Worm (Caenorhabditis elegans) whole organism, young adult: ENCODE measurements around the gene E04F6.9.

Experiments
- B0019.2 ChIP-seq: fragments of 200-800 bp; sonication (Bioruptor generic); conservative IDR thresholded peaks from 2 replicates; pipeline ENCODE4 v1.3.6; 2022; ENCODE audit warnings: missing genetic modification reagents, missing genetic modification characterization, missing compliant biosample characterization
- B0336.3 ChIP-seq: fragments of 200-800 bp; sonication (Bioruptor generic); IDR thresholded peaks from 2 replicates; pipeline ENCODE4 v1.3.6; 2022; ENCODE audit warnings: missing genetic modification characterization, missing compliant biosample characterization
- C06A6.2 ChIP-seq: fragments of 200-800 bp; sonication (Bioruptor generic); conservative IDR thresholded peaks from 2 replicates; pipeline ENCODE4 v1.3.6; 2022; ENCODE audit warnings: missing genetic modification characterization, missing compliant biosample characterization
- D2030.7 ChIP-seq: fragments of 200-800 bp; sonication (Bioruptor generic); IDR thresholded peaks from 2 replicates; pipeline ENCODE4 v1.3.6; 2022; ENCODE audit warnings: missing genetic modification reagents, missing genetic modification characterization, missing compliant biosample characterization
- F22D6.2 ChIP-seq: sonication (generic microtip); optimal IDR thresholded peaks from 2 replicates; lab custom pipeline; 2016; ENCODE audit warnings: mild to moderate bottlenecking, missing genetic modification characterization, missing compliant biosample characterization
- F23B12.7 ChIP-seq: sonication (generic microtip); optimal IDR thresholded peaks from 2 replicates; lab custom pipeline; 2017; ENCODE audit warnings: missing genetic modification characterization, mild to moderate bottlenecking, missing compliant biosample characterization, antibody characterized with exemption, moderate library complexity; ENCODE audit not compliant: insufficient read depth
- F37B4.10 ChIP-seq: fragments of 200-800 bp; sonication (Bioruptor generic); IDR thresholded peaks from 2 replicates; pipeline ENCODE4 v1.3.6; 2022; ENCODE audit warnings: missing genetic modification characterization, missing compliant biosample characterization
- F57C9.4 ChIP-seq: sonication (generic microtip); optimal IDR thresholded peaks from 2 replicates; lab custom pipeline; 2017; ENCODE audit warnings: mild to moderate bottlenecking, missing genetic modification characterization, missing compliant biosample characterization
- K11D2.4 ChIP-seq: fragments of 200-800 bp; sonication (Bioruptor generic); IDR thresholded peaks from 2 replicates; pipeline ENCODE4 v1.3.6; 2022; ENCODE audit warnings: missing genetic modification reagents, missing genetic modification characterization, missing compliant biosample characterization
- Y95B8A.8 ChIP-seq: fragments of 200-800 bp; sonication (Bioruptor generic); IDR thresholded peaks from 2 replicates; pipeline ENCODE4 v1.3.6; 2022; ENCODE audit warnings: missing genetic modification reagents, missing genetic modification characterization, missing compliant biosample characterization
- ZK185.1 ChIP-seq: sonication (generic microtip); optimal IDR thresholded peaks from 2 replicates; lab custom pipeline; 2016; ENCODE audit warnings: mild to moderate bottlenecking, missing genetic modification characterization, missing compliant biosample characterization; ENCODE audit not compliant: poor library complexity, severe bottlenecking
- athp-1 ChIP-seq: sonication (generic microtip); optimal IDR thresholded peaks from 2 replicates; lab custom pipeline; 2017; ENCODE audit warnings: mild to moderate bottlenecking, missing genetic modification characterization, missing compliant biosample characterization
- attf-3 ChIP-seq: fragments of 200-800 bp; sonication (Bioruptor generic); conservative IDR thresholded peaks from 2 replicates; pipeline ENCODE4 v1.3.6; 2022; ENCODE audit warnings: missing genetic modification reagents, missing genetic modification characterization, missing compliant biosample characterization
- attf-5 ChIP-seq: fragments of 200-800 bp; sonication (Bioruptor generic); optimal IDR thresholded peaks from 2 replicates; lab custom pipeline; 2018; ENCODE audit warnings: mild to moderate bottlenecking, missing genetic modification characterization, missing compliant biosample characterization
- bed-1 ChIP-seq: fragments of 200-800 bp; sonication (Bioruptor generic); IDR thresholded peaks from 2 replicates; pipeline ENCODE4 v1.3.6; 2022; ENCODE audit warnings: missing genetic modification reagents, missing genetic modification characterization, missing compliant biosample characterization
- bed-2 ChIP-seq: fragments of 200-800 bp; sonication (Bioruptor generic); IDR thresholded peaks from 2 replicates; pipeline ENCODE4 v1.3.6; 2022; ENCODE audit warnings: missing genetic modification reagents, missing genetic modification characterization, missing compliant biosample characterization
- cebp-2 ChIP-seq: fragments of 200-800 bp; sonication (Bioruptor generic); IDR thresholded peaks from 2 replicates; pipeline ENCODE4 v1.3.6; 2022; ENCODE audit warnings: missing genetic modification characterization, missing compliant biosample characterization
- chd-7 ChIP-seq: sonication (generic microtip); optimal IDR thresholded peaks from 2 replicates; lab custom pipeline; 2016; ENCODE audit warnings: mild to moderate bottlenecking, missing genetic modification characterization, moderate library complexity, missing compliant biosample characterization
- dpff-1 ChIP-seq: sonication (generic microtip); optimal IDR thresholded peaks from 2 replicates; lab custom pipeline; 2017; ENCODE audit warnings: mild to moderate bottlenecking, missing genetic modification characterization, missing compliant biosample characterization
- efl-1 ChIP-seq: fragments of 150-350 bp; optimal IDR thresholded peaks from 2 replicates; lab custom pipeline; 2014; ENCODE audit warnings: missing biosample characterization, missing genetic modification reagents, missing genetic modification characterization
- egl-18 ChIP-seq: fragments of 200-800 bp; sonication (Bioruptor generic); IDR thresholded peaks from 2 replicates; pipeline ENCODE4 v1.3.6; 2022; ENCODE audit warnings: missing genetic modification reagents, missing genetic modification characterization, missing compliant biosample characterization
- ets-4 ChIP-seq: fragments of 200-800 bp; sonication (Bioruptor generic); optimal IDR thresholded peaks from 2 replicates; lab custom pipeline; 2018; ENCODE audit warnings: mild to moderate bottlenecking, missing genetic modification characterization, missing compliant biosample characterization
- hmg-1.2 ChIP-seq: fragments of 200-800 bp; sonication (Bioruptor generic); IDR thresholded peaks from 2 replicates; pipeline ENCODE4 v1.3.6; 2022; ENCODE audit warnings: missing genetic modification reagents, missing genetic modification characterization, missing compliant biosample characterization
- lag-1 ChIP-seq: fragments of 200-800 bp; sonication (Bioruptor generic); IDR thresholded peaks from 2 replicates; pipeline ENCODE4 v1.3.6; 2022; ENCODE audit warnings: missing genetic modification reagents, missing genetic modification characterization, missing compliant biosample characterization
- let-607 ChIP-seq, 2 experiments: fragments of 200-800 bp in 1 of 2; sonication (Bioruptor generic) in 1 of 2; sonication (generic microtip) in 1 of 2; optimal IDR thresholded peaks; 2 replicates each; lab custom pipeline; 2016 to 2018; ENCODE audit warnings: mild to moderate bottlenecking in 2 of 2, missing compliant biosample characterization in 2 of 2, missing genetic modification characterization in 2 of 2, moderate library complexity in 2 of 2, missing genotype in 1 of 2
- lin-40 ChIP-seq: sonication (generic microtip); optimal IDR thresholded peaks from 2 replicates; lab custom pipeline; 2016; ENCODE audit warnings: missing genetic modification characterization, mild to moderate bottlenecking, missing compliant biosample characterization, missing genotype, missing genetic modification reagents
- lsl-1 ChIP-seq: fragments of 200-800 bp; sonication (Bioruptor generic); optimal IDR thresholded peaks from 2 replicates; lab custom pipeline; 2018; ENCODE audit warnings: mild to moderate bottlenecking, missing genetic modification characterization, moderate library complexity, missing compliant biosample characterization
- mel-28 ChIP-seq: sonication (generic microtip); optimal IDR thresholded peaks from 2 replicates; lab custom pipeline; 2016; ENCODE audit warnings: borderline replicate concordance, mild to moderate bottlenecking, missing genetic modification characterization, missing compliant biosample characterization
- mes-4 ChIP-seq: sonication (generic microtip); optimal IDR thresholded peaks from 2 replicates; lab custom pipeline; 2016; ENCODE audit warnings: missing genotype, missing genetic modification characterization, missing compliant biosample characterization
- nfyb-1 ChIP-seq: fragments of 200-800 bp; sonication (Bioruptor generic); IDR thresholded peaks from 2 replicates; pipeline ENCODE4 v1.3.6; 2022; ENCODE audit warnings: missing genetic modification reagents, missing genetic modification characterization, missing compliant biosample characterization
- nhr-179 ChIP-seq: sonication (generic microtip); optimal IDR thresholded peaks from 2 replicates; lab custom pipeline; 2016; ENCODE audit warnings: mild to moderate bottlenecking, missing genetic modification characterization, missing compliant biosample characterization
- nhr-80 ChIP-seq: sonication (generic microtip); optimal IDR thresholded peaks from 2 replicates; lab custom pipeline; 2016; ENCODE audit warnings: missing genetic modification characterization, missing compliant biosample characterization
- pbrm-1 ChIP-seq: fragments of 200-800 bp; sonication (Bioruptor generic); IDR thresholded peaks from 2 replicates; pipeline ENCODE4 v1.3.6; 2022; ENCODE audit warnings: missing genetic modification reagents, missing genetic modification characterization, missing compliant biosample characterization
- pha-4 ChIP-seq: fragments of 150-350 bp; sonication (generic microtip); optimal IDR thresholded peaks from 2 replicates; lab custom pipeline; 2014; ENCODE audit warnings: missing biosample characterization, missing genetic modification reagents, missing genetic modification characterization
- rcor-1 ChIP-seq: fragments of 200-800 bp; sonication (Bioruptor generic); IDR thresholded peaks from 2 replicates; pipeline ENCODE4 v1.3.6; 2022; ENCODE audit warnings: missing genetic modification reagents, missing genetic modification characterization, missing compliant biosample characterization
- rpc-1 ChIP-seq, 2 experiments: fragments of 150-350 bp in 1 of 2; sonication (generic microtip) in 1 of 2; optimal IDR thresholded peaks; 2 replicates each; lab custom pipeline; 2014 to 2018; ENCODE audit warnings: missing biosample characterization in 1 of 2, missing genetic modification characterization in 1 of 2, missing genetic modification reagents in 1 of 2, missing genotype in 1 of 2
- snpc-1.1 ChIP-seq: sonication (generic microtip); optimal IDR thresholded peaks from 2 replicates; lab custom pipeline; 2017; ENCODE audit warnings: missing genetic modification characterization, mild to moderate bottlenecking, missing compliant biosample characterization, antibody characterized with exemption, moderate library complexity, missing genotype, missing genetic modification reagents; ENCODE audit not compliant: insufficient read depth
- snpc-4 ChIP-seq, 5 experiments: fragments of 150-350 bp in 1 of 5; sonication (generic microtip) in 4 of 5; optimal IDR thresholded peaks; 2 replicates each; lab custom pipeline; 2014 to 2018; ENCODE audit warnings: missing genetic modification characterization in 5 of 5, missing biosample characterization in 3 of 5, antibody characterized with exemption in 2 of 5, mild to moderate bottlenecking in 2 of 5, missing compliant biosample characterization in 2 of 5, missing genotype in 2 of 5, moderate library complexity in 2 of 5, missing genetic modification reagents in 1 of 5
- somi-1 ChIP-seq: fragments of 200-800 bp; sonication (Bioruptor generic); optimal IDR thresholded peaks from 2 replicates; lab custom pipeline; 2018; ENCODE audit warnings: mild to moderate bottlenecking, missing genetic modification characterization, missing compliant biosample characterization
- sptf-2 ChIP-seq: fragments of 200-800 bp; sonication (Bioruptor generic); optimal IDR thresholded peaks from 2 replicates; lab custom pipeline; 2018; ENCODE audit warnings: mild to moderate bottlenecking, missing genetic modification characterization, missing compliant biosample characterization
- unc-62 ChIP-seq: fragments of 150-350 bp; optimal IDR thresholded peaks from 2 replicates; lab custom pipeline; 2014; ENCODE audit warnings: missing biosample characterization, missing genetic modification reagents, missing genetic modification characterization
- xnd-1 ChIP-seq: sonication (generic microtip); optimal IDR thresholded peaks from 2 replicates; lab custom pipeline; 2016; ENCODE audit warnings: missing genotype, missing genetic modification reagents, missing genetic modification characterization, missing compliant biosample characterization
- zim-3 ChIP-seq: sonication (generic microtip); optimal IDR thresholded peaks from 2 replicates; lab custom pipeline; 2017; ENCODE audit warnings: mild to moderate bottlenecking, missing genetic modification characterization, moderate library complexity, missing compliant biosample characterization
- ztf-18 ChIP-seq: sonication (generic microtip); optimal IDR thresholded peaks from 2 replicates; lab custom pipeline; 2016; ENCODE audit warnings: missing genotype, mild to moderate bottlenecking, missing genetic modification characterization, missing compliant biosample characterization
- ztf-28 ChIP-seq: fragments of 200-800 bp; sonication (Bioruptor generic); IDR thresholded peaks from 2 replicates; pipeline ENCODE4 v1.3.6; 2022; ENCODE audit warnings: missing genetic modification reagents, missing genetic modification characterization, missing compliant biosample characterization

E04F6.9 gene

DNA sequence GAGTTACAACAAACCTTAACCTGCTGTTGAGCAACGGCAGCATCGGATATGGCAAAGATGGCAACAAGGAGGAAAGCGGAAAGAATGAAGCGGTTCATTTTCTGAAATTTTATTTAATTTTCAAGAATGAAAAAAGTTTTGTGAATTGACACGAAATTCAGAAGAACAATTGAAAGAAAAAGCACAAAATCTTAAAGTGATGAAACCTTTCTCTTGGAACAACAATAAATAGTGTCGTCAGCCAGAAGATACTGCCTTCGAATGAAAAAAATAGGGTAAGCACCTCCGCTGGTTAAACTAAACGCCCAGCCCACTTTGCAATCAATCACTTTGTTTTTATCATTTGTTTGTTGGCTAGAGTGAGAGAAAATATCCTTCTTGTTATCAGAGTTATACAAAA lies at the start of gene E04F6.9:
E04F6.9 (minus strand) TSS at position 101 of the 400 bp plus-strand sequence.
- TF ChIP-seq chd-7 (tag; lab: Kevin White, UChicago) (no peak), nhr-80 (no peak), efl-1 (GFP tag; lab: Kevin White, UChicago) (no peak), F57C9.4 (tag; lab: Kevin White, UChicago) (no peak), cebp-2 (GFP tag; lab: Robert Waterston, UW) (no peak), pha-4 (tag; lab: Kevin White, UChicago) (no peak), unc-62 (GFP tag; lab: Kevin White, UChicago) (no peak), dpff-1 (tag; lab: Kevin White, UChicago) (no peak), bed-2 (GFP tag; lab: Robert Waterston, UW) (no peak)

DNA sequence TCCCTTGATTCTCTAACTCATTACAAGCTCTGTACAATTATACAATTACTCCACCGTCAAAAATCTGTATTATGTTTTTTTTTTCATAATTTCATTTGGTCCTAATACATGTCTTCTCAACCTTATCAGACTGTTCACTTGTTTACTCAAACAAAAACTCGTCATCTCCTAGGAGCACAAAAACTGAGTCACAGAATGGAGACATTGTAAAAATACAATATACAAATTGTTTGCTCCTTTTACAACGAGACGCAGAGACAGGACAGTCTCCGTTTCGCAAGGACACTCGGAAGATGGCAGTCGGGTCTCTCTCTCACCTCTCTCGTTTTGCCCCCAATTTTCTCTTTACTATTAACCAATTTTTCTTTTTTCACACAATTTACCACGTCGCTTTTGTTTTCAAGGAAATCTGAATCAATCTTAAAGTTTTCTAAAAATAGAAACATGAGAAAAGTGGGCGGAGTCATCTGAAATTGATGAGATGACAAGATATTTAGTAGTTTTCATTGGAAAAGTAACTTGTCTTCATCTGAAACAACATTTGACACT lies 43.7 kb upstream of the E04F6.9 start, which contains the start of gene F32A5.8:
F32A5.8 (plus strand) TSS at position 499 of the 549 bp plus-strand sequence.
- TF ChIP-seq snpc-4 (GFP tag; optimal IDR thresholded peaks at IDR 0.05; lab: Kevin White, UChicago) (no peak), snpc-4 (tag; optimal IDR thresholded peaks at IDR 0.05; lab: Kevin White, UChicago) (no peak), B0336.3 (no peak), lsl-1 (no peak), athp-1 (tag; lab: Kevin White, UChicago) (no peak), lin-40 (no peak), let-607 (tag; optimal IDR thresholded peaks at IDR 0.05; lab: Kevin White, UChicago) (no peak), B0019.2 (no peak), lag-1 (no peak), mes-4 (tag; lab: Kevin White, UChicago) (no peak), nfyb-1 (GFP tag; lab: Robert Waterston, UW) (0 out of 2 replicates have a peak, but pooled peaks have one; percentile 15), zim-3 (tag; lab: Kevin White, UChicago) (no peak), F57C9.4 (tag; lab: Kevin White, UChicago) (no peak), xnd-1 (tag; lab: Kevin White, UChicago) (no peak), F37B4.10 (no peak), F22D6.2 (no peak), F23B12.7 (tag; lab: Kevin White, UChicago) (no peak), ztf-28 (no peak), D2030.7 (GFP tag; lab: Robert Waterston, UW) (no peak), egl-18 (GFP tag; lab: Robert Waterston, UW) (no peak), somi-1 (no peak), ztf-18 (no peak), pbrm-1 (GFP tag; lab: Robert Waterston, UW) (peak; percentile 29; the same call in 1 of the 2 replicates), attf-3 (GFP tag; lab: Robert Waterston, UW) (0 out of 2 replicates have a peak, but pooled peaks have one; percentile 23), mel-28 (tag; lab: Kevin White, UChicago) (no peak), rcor-1 (no peak), ets-4 (GFP tag; lab: Kevin White, UChicago) (no peak), ZK185.1 (tag; lab: Kevin White, UChicago) (no peak), bed-1 (no peak), nhr-80 (peak; percentile 82), nhr-179 (tag; lab: Kevin White, UChicago) (no peak), attf-5 (GFP tag; lab: Kevin White, UChicago) (peak; percentile 15), K11D2.4 (GFP tag; lab: Robert Waterston, UW) (no peak), Y95B8A.8 (GFP tag; lab: Robert Waterston, UW) (no peak), hmg-1.2 (GFP tag; lab: Robert Waterston, UW) (0 out of 2 replicates have a peak, but pooled peaks have one; percentile 16), snpc-1.1 (no peak), C06A6.2 (GFP tag; lab: Robert Waterston, UW) (no peak), rpc-1 (optimal IDR thresholded peaks at IDR 0.05; lab: Kevin White, UChicago) (no peak), rpc-1 (tag; optimal IDR thresholded peaks at IDR 0.05; lab: Kevin White, UChicago) (no peak), sptf-2 (no peak), chd-7 (tag; lab: Kevin White, UChicago) (no peak)
